Worm (Caenorhabditis elegans) whole organism, late embryonic: ENCODE measurements around the gene C07A9.9.

ENCODE experiments used
- ceh-22 ChIP-seq: sonication (generic microtip); optimal IDR thresholded peaks from 2 replicates; lab custom pipeline; 2017; ENCODE audit warnings: missing biosample characterization, missing genetic modification characterization
- ceh-9 ChIP-seq: sonication (generic microtip); optimal IDR thresholded peaks from 2 replicates; lab custom pipeline; 2016; ENCODE audit warnings: mild to moderate bottlenecking, missing genetic modification characterization, inconsistent platforms, missing compliant biosample characterization
- che-1 ChIP-seq: sonication (generic microtip); optimal IDR thresholded peaks from 2 replicates; lab custom pipeline; 2016; ENCODE audit warnings: mild to moderate bottlenecking, missing genetic modification characterization, missing compliant biosample characterization
- dve-1 ChIP-seq: sonication (generic microtip); optimal IDR thresholded peaks from 2 replicates; lab custom pipeline; 2017; ENCODE audit warnings: antibody characterized with exemption, mild to moderate bottlenecking, missing genetic modification characterization, missing compliant biosample characterization
- gmeb-2 ChIP-seq: sonication (generic microtip); optimal IDR thresholded peaks from 2 replicates; lab custom pipeline; 2016; ENCODE audit warnings: missing genetic modification characterization, inconsistent platforms, missing compliant biosample characterization
- nfya-1 ChIP-seq: sonication (generic microtip); optimal IDR thresholded peaks from 2 replicates; lab custom pipeline; 2017; ENCODE audit warnings: missing genetic modification characterization, mild to moderate bottlenecking, missing compliant biosample characterization, antibody characterized with exemption, moderate library complexity
- nhr-11 ChIP-seq: fragments of 150-350 bp; optimal IDR thresholded peaks from 2 replicates; lab custom pipeline; 2014; ENCODE audit warnings: missing biosample characterization, missing genetic modification characterization

- TF ChIP-seq nfya-1 (tag; lab: Kevin White, UChicago) = no peak
- no peak for TF ChIP-seq ceh-22 (tag; lab: Kevin White, UChicago)
- TF ChIP-seq dve-1 (tag; lab: Kevin White, UChicago) = no peak
- TF ChIP-seq che-1 (tag; lab: Kevin White, UChicago) = no peak
- no peak for TF ChIP-seq nhr-11 (tag; lab: Kevin White, UChicago)
- TF ChIP-seq ceh-9 (tag; lab: Kevin White, UChicago) = no peak
- no peak for TF ChIP-seq gmeb-2 (tag; lab: Kevin White, UChicago)
Measured at ce11 chrIII:9690044-9690443, 22.6 kb upstream of the C07A9.9 start, which contains the start of gene best-5.
